Fruit fly (Drosophila melanogaster) whole organism, adult: Measurements from ENCODE around the gene Best3.

ENCODE experiments used
- CG12768 ChIP-seq: fragments of 200-800 bp; sonication (Bioruptor generic); optimal IDR thresholded peaks from 2 replicates; lab custom pipeline; 2017; ENCODE audit warnings: missing biosample characterization, missing genetic modification characterization, mild to moderate bottlenecking, moderate library complexity, missing genetic modification reagents
- CG7045 ChIP-seq: fragments of 200-800 bp; sonication (Bioruptor generic); optimal IDR thresholded peaks from 2 replicates; lab custom pipeline; 2017; ENCODE audit warnings: missing biosample characterization, mild to moderate bottlenecking, missing genetic modification characterization
- Clk ChIP-seq: fragments of 200-800 bp; sonication (Bioruptor generic); optimal IDR thresholded peaks from 2 replicates; lab custom pipeline; 2017; ENCODE audit warnings: missing biosample characterization, missing genetic modification characterization
- Crg-1 ChIP-seq: fragments of 200-800 bp; sonication (Bioruptor generic); optimal IDR thresholded peaks from 2 replicates; lab custom pipeline; 2016; ENCODE audit warnings: missing biosample characterization, missing genetic modification characterization
- ovo ChIP-seq: fragments of 200-800 bp; sonication (Bioruptor generic); optimal IDR thresholded peaks from 2 replicates; lab custom pipeline; 2016; ENCODE audit warnings: missing biosample characterization, missing genetic modification characterization

DNA sequence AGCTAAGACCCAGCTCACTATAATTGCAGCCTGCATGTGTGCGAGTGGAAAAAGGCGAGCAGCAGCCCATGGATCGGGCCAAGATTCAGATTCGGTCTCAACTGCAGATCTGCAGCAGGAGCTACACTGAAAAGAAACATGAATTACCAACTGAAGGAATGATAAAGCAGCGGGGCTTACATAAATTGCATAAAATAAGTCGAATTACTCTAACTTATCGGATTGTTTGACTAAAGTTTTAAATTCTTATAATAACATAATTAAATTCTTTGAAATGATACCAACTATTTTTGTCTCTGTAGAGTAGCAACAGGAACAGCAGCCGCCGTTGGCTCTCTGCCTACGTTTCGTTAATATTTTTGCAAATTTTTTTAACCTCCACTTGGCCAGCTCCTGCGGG is 42.0 kb downstream of the Best3 start:
- TF ChIP-seq CG12768 (GFP tag; lab: Kevin White, UChicago) (no peak), Clk (no peak), ovo (no peak), Crg-1 (GFP tag; lab: Kevin White, UChicago) (no peak), CG7045 (no peak)
